Worm (Caenorhabditis elegans) whole organism, early embryonic: Measurements from ENCODE around the gene ZC204.13.

Source experiments
- F13C5.2 ChIP-seq: sonication (generic microtip); optimal IDR thresholded peaks from 2 replicates; lab custom pipeline; 2017; ENCODE audit warnings: mild to moderate bottlenecking, missing genetic modification characterization, inconsistent platforms, missing compliant biosample characterization
- aly-1 ChIP-seq: sonication (generic microtip); optimal IDR thresholded peaks from 2 replicates; lab custom pipeline; 2016; ENCODE audit warnings: missing genetic modification characterization, missing compliant biosample characterization
- ama-1 ChIP-seq: fragments of 150-350 bp; optimal IDR thresholded peaks from 2 replicates; lab custom pipeline; 2014
- ceh-13 ChIP-seq: fragments of 200-800 bp; sonication (Bioruptor generic); optimal IDR thresholded peaks from 2 replicates; lab custom pipeline; 2018; ENCODE audit warnings: mild to moderate bottlenecking, missing genetic modification characterization, missing compliant biosample characterization
- ceh-36 ChIP-seq: sonication (generic microtip); optimal IDR thresholded peaks from 2 replicates; lab custom pipeline; 2016; ENCODE audit warnings: missing genetic modification characterization, inconsistent platforms, missing compliant biosample characterization
- ets-7 ChIP-seq: sonication (generic microtip); optimal IDR thresholded peaks from 2 replicates; lab custom pipeline; 2016; ENCODE audit warnings: missing genotype, missing genetic modification characterization, missing compliant biosample characterization
- flt-1 ChIP-seq: fragments of 200-800 bp; sonication (Bioruptor generic); IDR thresholded peaks from 2 replicates; pipeline ENCODE4 v1.3.6; 2022; ENCODE audit warnings: missing genetic modification characterization, missing compliant biosample characterization
- hmbx-1 ChIP-seq: sonication (generic microtip); optimal IDR thresholded peaks from 2 replicates; lab custom pipeline; 2016; ENCODE audit warnings: mild to moderate bottlenecking, missing genetic modification characterization, missing compliant biosample characterization
- hnd-1 ChIP-seq: sonication (generic microtip); optimal IDR thresholded peaks from 2 replicates; lab custom pipeline; 2016; ENCODE audit warnings: missing genetic modification characterization, missing compliant biosample characterization
- pes-1 ChIP-seq: fragments of 200-800 bp; sonication (Bioruptor generic); IDR thresholded peaks from 2 replicates; pipeline ENCODE4 v1.3.6; 2022; ENCODE audit warnings: missing genetic modification reagents, missing genetic modification characterization, missing compliant biosample characterization
- scrt-1 ChIP-seq: fragments of 200-800 bp; sonication (Bioruptor generic); IDR thresholded peaks from 2 replicates; pipeline ENCODE4 v1.3.6; 2022; ENCODE audit warnings: missing genetic modification characterization, missing compliant biosample characterization
- sea-1 ChIP-seq: fragments of 200-800 bp; sonication (Bioruptor generic); conservative IDR thresholded peaks from 2 replicates; pipeline ENCODE4 v1.3.6; 2022; ENCODE audit warnings: missing genetic modification characterization, missing compliant biosample characterization
- tbx-37 ChIP-seq: fragments of 200-800 bp; sonication (Bioruptor generic); conservative IDR thresholded peaks from 2 replicates; pipeline ENCODE4 v1.3.6; 2022; ENCODE audit warnings: missing genetic modification reagents, missing genetic modification characterization, missing compliant biosample characterization

DNA sequence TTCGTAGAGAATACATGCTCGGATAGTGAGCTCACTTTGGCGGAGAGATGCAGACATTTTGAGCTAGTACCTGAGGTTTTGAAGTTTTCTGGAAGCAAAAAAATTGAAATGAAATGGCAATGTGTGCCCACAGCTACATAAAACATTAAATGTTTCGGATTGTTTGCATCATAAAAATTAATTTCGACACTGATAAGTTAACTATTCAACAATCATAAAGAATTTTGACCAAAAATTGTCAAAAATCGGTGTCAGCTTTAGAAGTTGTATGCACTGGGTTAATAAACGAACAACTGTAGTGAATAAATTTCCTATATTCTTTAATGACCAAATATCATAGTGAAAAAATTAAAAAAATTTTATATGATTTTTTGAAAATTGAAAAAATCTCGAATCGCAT is 41.8 kb downstream of the ZC204.13 start, which contains the start of gene fbxa-166:
- TF ChIP-seq scrt-1 (GFP tag; lab: Robert Waterston, UW) (no peak), tbx-37 (GFP tag; lab: Robert Waterston, UW) (no peak), hmbx-1 (tag; lab: Kevin White, UChicago) (no peak), ceh-13 (GFP tag; lab: Kevin White, UChicago) (no peak), flt-1 (GFP tag; lab: Robert Waterston, UW) (no peak), sea-1 (GFP tag; lab: Robert Waterston, UW) (no peak), aly-1 (tag; lab: Kevin White, UChicago) (no peak), ama-1 (lab: Kevin White, UChicago) (no peak), pes-1 (GFP tag; lab: Robert Waterston, UW) (no peak), hnd-1 (tag; lab: Kevin White, UChicago) (no peak), ceh-36 (tag; lab: Kevin White, UChicago) (no peak), F13C5.2 (tag; lab: Kevin White, UChicago) (no peak), ets-7 (tag; lab: Kevin White, UChicago) (no peak)
